Worm (Caenorhabditis elegans) whole organism, late embryonic: ENCODE data around the gene K03B4.2.

ENCODE experiments used
- K02D7.2 ChIP-seq: sonication (generic microtip); optimal IDR thresholded peaks from 2 replicates; lab custom pipeline; 2017; ENCODE audit warnings: mild to moderate bottlenecking, missing genetic modification characterization, missing compliant biosample characterization
- T23F11.4 ChIP-seq: fragments of 200-800 bp; sonication (Bioruptor generic); optimal IDR thresholded peaks from 2 replicates; lab custom pipeline; 2018; ENCODE audit warnings: mild to moderate bottlenecking, missing genetic modification characterization, missing compliant biosample characterization
- ahr-1 ChIP-seq: sonication (generic microtip); optimal IDR thresholded peaks from 2 replicates; lab custom pipeline; 2016; ENCODE audit warnings: missing genetic modification characterization, missing compliant biosample characterization
- ama-1 ChIP-seq: fragments of 150-350 bp; optimal IDR thresholded peaks from 2 replicates; lab custom pipeline; 2014
- ceh-14 ChIP-seq: sonication (generic microtip); optimal IDR thresholded peaks from 2 replicates; lab custom pipeline; 2016; ENCODE audit warnings: missing genotype, missing genetic modification characterization, missing compliant biosample characterization
- ceh-19 ChIP-seq: fragments of 200-800 bp; sonication (Bioruptor generic); optimal IDR thresholded peaks from 2 replicates; lab custom pipeline; 2018; ENCODE audit warnings: mild to moderate bottlenecking, missing genetic modification characterization, missing compliant biosample characterization
- ceh-2 ChIP-seq: sonication (generic microtip); optimal IDR thresholded peaks from 2 replicates; lab custom pipeline; 2016; ENCODE audit warnings: missing genotype, missing genetic modification characterization, missing compliant biosample characterization
- ceh-30 ChIP-seq: fragments of 150-350 bp; optimal IDR thresholded peaks from 2 replicates; lab custom pipeline; 2014; ENCODE audit warnings: missing biosample characterization, missing genetic modification characterization
- ceh-45 ChIP-seq: fragments of 200-800 bp; sonication (Bioruptor generic); IDR thresholded peaks from 2 replicates; pipeline ENCODE4 v1.3.6; 2022; ENCODE audit warnings: missing genetic modification reagents, missing genetic modification characterization, missing compliant biosample characterization
- ceh-9 ChIP-seq: sonication (generic microtip); optimal IDR thresholded peaks from 2 replicates; lab custom pipeline; 2016; ENCODE audit warnings: mild to moderate bottlenecking, missing genetic modification characterization, inconsistent platforms, missing compliant biosample characterization
- dmd-4 ChIP-seq: sonication (generic microtip); optimal IDR thresholded peaks from 2 replicates; lab custom pipeline; 2016; ENCODE audit warnings: borderline replicate concordance, missing genetic modification characterization, missing compliant biosample characterization
- fax-1 ChIP-seq: sonication (generic microtip); optimal IDR thresholded peaks from 2 replicates; lab custom pipeline; 2016; ENCODE audit warnings: missing genotype, missing genetic modification characterization, missing compliant biosample characterization
- fkh-10 ChIP-seq: fragments of 150-350 bp; optimal IDR thresholded peaks from 2 replicates; lab custom pipeline; 2014; ENCODE audit warnings: missing biosample characterization, missing genetic modification reagents, missing genetic modification characterization
- fkh-6 ChIP-seq: sonication (generic microtip); optimal IDR thresholded peaks from 2 replicates; lab custom pipeline; 2016; ENCODE audit warnings: missing genetic modification characterization, missing compliant biosample characterization
- gmeb-2 ChIP-seq: sonication (generic microtip); optimal IDR thresholded peaks from 2 replicates; lab custom pipeline; 2016; ENCODE audit warnings: missing genetic modification characterization, inconsistent platforms, missing compliant biosample characterization
- hlh-13 ChIP-seq: fragments of 200-800 bp; sonication (Bioruptor generic); optimal IDR thresholded peaks from 2 replicates; lab custom pipeline; 2018; ENCODE audit warnings: mild to moderate bottlenecking, missing genetic modification characterization, missing compliant biosample characterization
- hlh-15 ChIP-seq: sonication (generic microtip); optimal IDR thresholded peaks from 2 replicates; lab custom pipeline; 2016; ENCODE audit warnings: missing genetic modification characterization, missing compliant biosample characterization
- hlh-30 ChIP-seq: sonication (generic microtip); optimal IDR thresholded peaks from 2 replicates; lab custom pipeline; 2017; ENCODE audit warnings: antibody characterized with exemption, missing genetic modification characterization, missing compliant biosample characterization; ENCODE audit not compliant: insufficient read depth
- hlh-6 ChIP-seq: sonication (generic microtip); optimal IDR thresholded peaks from 2 replicates; lab custom pipeline; 2016; ENCODE audit warnings: missing genotype, missing genetic modification characterization, missing compliant biosample characterization
- hlh-8 ChIP-seq: sonication (generic microtip); optimal IDR thresholded peaks from 2 replicates; lab custom pipeline; 2016; ENCODE audit warnings: missing genotype, missing genetic modification characterization, missing compliant biosample characterization
- lim-6 ChIP-seq: sonication (generic microtip); optimal IDR thresholded peaks from 2 replicates; lab custom pipeline; 2016; ENCODE audit warnings: missing genetic modification characterization, missing compliant biosample characterization
- madf-2 ChIP-seq: sonication (generic microtip); optimal IDR thresholded peaks from 2 replicates; lab custom pipeline; 2017; ENCODE audit warnings: missing genetic modification characterization, missing compliant biosample characterization
- mec-3 ChIP-seq: sonication (generic microtip); optimal IDR thresholded peaks from 2 replicates; lab custom pipeline; 2016; ENCODE audit warnings: borderline replicate concordance, missing genetic modification characterization, missing compliant biosample characterization
- nfya-1 ChIP-seq: sonication (generic microtip); optimal IDR thresholded peaks from 2 replicates; lab custom pipeline; 2017; ENCODE audit warnings: missing genetic modification characterization, mild to moderate bottlenecking, missing compliant biosample characterization, antibody characterized with exemption, moderate library complexity
- pat-9 ChIP-seq: fragments of 200-800 bp; sonication (Bioruptor generic); optimal IDR thresholded peaks from 2 replicates; lab custom pipeline; 2018; ENCODE audit warnings: mild to moderate bottlenecking, missing genetic modification characterization, moderate library complexity, missing compliant biosample characterization
- pax-1 ChIP-seq: fragments of 150-350 bp; optimal IDR thresholded peaks from 2 replicates; lab custom pipeline; 2014; ENCODE audit warnings: missing biosample characterization, missing genetic modification characterization
- pha-2 ChIP-seq: sonication (generic microtip); optimal IDR thresholded peaks from 2 replicates; lab custom pipeline; 2017; ENCODE audit warnings: mild to moderate bottlenecking, missing genetic modification characterization, missing compliant biosample characterization
- pha-4 ChIP-seq: fragments of 150-350 bp; optimal IDR thresholded peaks from 2 replicates; lab custom pipeline; 2018; ENCODE audit warnings: missing biosample characterization, missing genetic modification reagents, missing genetic modification characterization
- pros-1 ChIP-seq: fragments of 150-350 bp; optimal IDR thresholded peaks from 2 replicates; lab custom pipeline; 2014; ENCODE audit warnings: missing biosample characterization, missing genetic modification reagents, missing genetic modification characterization
- ref-2 ChIP-seq: sonication (generic microtip); optimal IDR thresholded peaks from 2 replicates; lab custom pipeline; 2016; ENCODE audit warnings: missing genetic modification characterization, missing compliant biosample characterization
- sdc-2 ChIP-seq: sonication (generic microtip); optimal IDR thresholded peaks from 2 replicates; lab custom pipeline; 2016; ENCODE audit warnings: missing genotype, missing genetic modification characterization, missing compliant biosample characterization
- syd-9 ChIP-seq: sonication (generic microtip); optimal IDR thresholded peaks from 2 replicates; lab custom pipeline; 2016; ENCODE audit warnings: mild to moderate bottlenecking, missing genetic modification characterization, moderate library complexity, missing compliant biosample characterization
- tbx-2 ChIP-seq: sonication (generic microtip); optimal IDR thresholded peaks from 2 replicates; lab custom pipeline; 2016; ENCODE audit warnings: missing genetic modification characterization, missing compliant biosample characterization
- ttx-3 ChIP-seq: sonication (generic microtip); optimal IDR thresholded peaks from 2 replicates; lab custom pipeline; 2016; ENCODE audit warnings: missing genetic modification reagents, missing genetic modification characterization, missing compliant biosample characterization
- unc-55 ChIP-seq: sonication (generic microtip); optimal IDR thresholded peaks from 2 replicates; lab custom pipeline; 2017; ENCODE audit warnings: missing biosample characterization, missing genetic modification reagents, missing genetic modification characterization
- unc-86 ChIP-seq: sonication (generic microtip); optimal IDR thresholded peaks from 2 replicates; lab custom pipeline; 2016; ENCODE audit warnings: missing genetic modification characterization, missing compliant biosample characterization

K03B4.2 gene

ce11 chrV:4691657-4692056, 3.9 kb downstream of the K03B4.2 start:
- no peak for TF ChIP-seq syd-9
- no peak for TF ChIP-seq ceh-14 (tag; lab: Kevin White, UChicago)
- no peak for TF ChIP-seq pros-1 (tag; lab: Kevin White, UChicago)
- TF ChIP-seq lim-6 (tag; lab: Kevin White, UChicago): no peak
- no peak for TF ChIP-seq ceh-19 (GFP tag; lab: Kevin White, UChicago)
- no peak for TF ChIP-seq pha-2 (tag; lab: Kevin White, UChicago)
- TF ChIP-seq ceh-9: no peak
- TF ChIP-seq K02D7.2 (tag; lab: Kevin White, UChicago): no peak
- TF ChIP-seq hlh-8 (tag; lab: Kevin White, UChicago): no peak
- TF ChIP-seq sdc-2 (tag; lab: Kevin White, UChicago): no peak
- TF ChIP-seq ceh-2 (tag; lab: Kevin White, UChicago): no peak
- no peak for TF ChIP-seq ama-1
- no peak for TF ChIP-seq ceh-30 (tag; lab: Kevin White, UChicago)

DNA sequence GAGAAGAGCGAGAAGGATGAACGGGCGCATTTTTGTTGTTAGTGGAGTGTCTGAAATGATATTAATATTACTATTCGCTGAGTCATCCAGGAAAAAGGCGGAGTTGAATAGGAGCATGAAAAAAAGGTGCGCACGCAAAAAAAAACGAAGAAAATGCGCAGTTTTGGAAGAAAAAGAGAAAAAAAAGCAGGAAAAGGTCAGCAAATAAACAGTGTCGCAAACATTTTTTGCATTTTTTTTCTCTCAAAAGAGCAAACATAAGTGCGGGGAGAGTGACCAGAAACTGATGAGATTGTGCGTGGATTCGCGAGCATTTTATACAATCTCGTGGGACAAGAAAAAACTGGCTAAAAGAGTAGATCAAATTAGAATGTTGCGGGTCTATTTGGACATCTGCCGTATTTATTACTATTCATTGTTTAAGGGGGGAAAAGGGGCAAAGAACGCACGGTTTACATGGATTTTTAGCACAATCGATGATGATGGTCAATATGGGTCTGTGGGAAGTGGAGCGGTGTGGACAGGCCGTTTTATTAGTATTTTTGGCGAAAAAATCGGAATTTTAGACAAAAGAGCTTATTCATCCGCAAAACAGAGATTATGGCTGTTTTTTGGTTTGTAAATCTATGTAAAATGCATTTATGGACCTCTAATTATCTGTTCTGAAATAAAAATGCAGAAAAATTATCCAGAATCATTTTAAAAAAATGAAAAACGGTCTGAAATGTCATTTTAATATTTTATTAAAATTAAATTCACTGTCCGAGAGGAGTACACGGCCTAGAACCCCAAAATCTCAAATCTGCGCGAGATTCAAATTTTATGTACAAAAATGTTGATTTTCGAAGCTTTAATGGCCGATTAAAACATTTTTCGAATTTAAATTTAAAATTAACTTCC, 4.8 kb downstream of the K03B4.2 start, which contains the start of gene cpg-8:
Gene cpg-8, minus strand, starts transcription at position 51 of the 900 bp plus-strand sequence.
- TF ChIP-seq pax-1 (tag; lab: Kevin White, UChicago): no peak
- TF ChIP-seq hlh-13 (GFP tag; lab: Kevin White, UChicago): no peak
- TF ChIP-seq pat-9 (tag; lab: Kevin White, UChicago): no peak
- no peak for TF ChIP-seq fkh-6 (tag; lab: Kevin White, UChicago)
- TF ChIP-seq ceh-2 (tag; lab: Kevin White, UChicago): no peak
- no peak for TF ChIP-seq unc-86
- TF ChIP-seq syd-9: no peak
- TF ChIP-seq ref-2 (tag; lab: Kevin White, UChicago): no peak
- TF ChIP-seq mec-3 (tag; lab: Kevin White, UChicago): no peak
- TF ChIP-seq hlh-6 (tag; lab: Kevin White, UChicago): no peak
- no peak for TF ChIP-seq hlh-15 (tag; lab: Kevin White, UChicago)
- TF ChIP-seq T23F11.4 (GFP tag; lab: Kevin White, UChicago): no peak
- no peak for TF ChIP-seq nfya-1 (tag; lab: Kevin White, UChicago)
- TF ChIP-seq hlh-30 (tag; lab: Kevin White, UChicago): no peak
- TF ChIP-seq madf-2: no peak

DNA sequence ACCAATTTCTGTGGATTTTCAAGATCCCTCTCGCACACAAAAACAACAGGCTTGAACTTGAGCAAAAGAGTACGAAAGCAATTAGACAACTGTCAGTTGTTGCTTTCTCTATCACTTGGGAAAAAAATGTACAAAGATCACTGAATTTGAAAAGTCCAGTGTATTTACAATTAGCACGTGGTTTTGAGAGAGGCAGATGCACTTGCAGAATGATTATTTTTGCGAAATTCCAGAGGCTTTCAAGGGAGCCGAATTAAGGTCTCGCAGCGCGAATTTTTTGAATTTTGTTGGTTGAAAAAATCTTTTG, 5.4 kb downstream of the K03B4.2 start:
- TF ChIP-seq gmeb-2 (tag; lab: Kevin White, UChicago) (no peak), ceh-14 (tag; lab: Kevin White, UChicago) (no peak), dmd-4 (no peak)

- TF ChIP-seq pha-4 (tag; lab: Kevin White, UChicago): no peak
- no peak for TF ChIP-seq tbx-2 (tag; lab: Kevin White, UChicago)
- TF ChIP-seq ceh-14 (tag; lab: Kevin White, UChicago): no peak
- TF ChIP-seq fkh-10 (GFP tag; lab: Kevin White, UChicago): no peak
- no peak for TF ChIP-seq fax-1 (tag; lab: Kevin White, UChicago)
- TF ChIP-seq unc-55: no peak
- TF ChIP-seq ceh-45 (GFP tag; lab: Robert Waterston, UW): no peak
- no peak for TF ChIP-seq ttx-3 (tag; lab: Kevin White, UChicago)
- no peak for TF ChIP-seq ahr-1 (tag; lab: Kevin White, UChicago)
- no peak for TF ChIP-seq mec-3 (tag; lab: Kevin White, UChicago)
Measured at ce11 chrV:4694466-4695092, 6.8 kb downstream of the K03B4.2 start.
